Fruit fly (Drosophila melanogaster): ENCODE measurements around the gene Fkbp39.
A peak's percentile ranks its signal among the peaks of the same experiment; 100 is the strongest.

Gene Fkbp39

dm6 chr3R:15291551-15292223 is 41.2 kb downstream of the Fkbp39 start (continued):
- TF ChIP-seq Trl (optimal IDR thresholded peaks at IDR 0.05) (peak; percentile 98 to 99), Trl (GFP tag; optimal IDR thresholded peaks at IDR 0.05) (peak; percentile 42), CG12744 (GFP tag; optimal IDR thresholded peaks at IDR 0.05) (no peak), sug (tag; optimal IDR thresholded peaks at IDR 0.05) (peak; percentile 33), CG3281 (GFP tag; optimal IDR thresholded peaks at IDR 0.05) (peak; percentile 12), yki (optimal IDR thresholded peaks at IDR 0.05) (peak; percentile 71), CG1832 (GFP tag; optimal IDR thresholded peaks at IDR 0.05) (peak; percentile 89), Elba2 (GFP tag; optimal IDR thresholded peaks at IDR 0.05) (peak; percentile 37), CG15479 (GFP tag; optimal IDR thresholded peaks at IDR 0.05) (peak; percentile 49), CG34376 (GFP tag; optimal IDR thresholded peaks at IDR 0.05) (peak; percentile 38), Rx (GFP tag; IDR thresholded peaks at IDR 0.05) (no peak), croc (GFP tag; conservative IDR thresholded peaks at IDR 0.05) (no peak), Kr (GFP tag; optimal IDR thresholded peaks at IDR 0.05) (peak; percentile 20), CG4328 (GFP tag; optimal IDR thresholded peaks at IDR 0.05) (no peak), Sry-δ (GFP tag; optimal IDR thresholded peaks at IDR 0.05) (no peak), cg (GFP tag; optimal IDR thresholded peaks at IDR 0.05) (peak; percentile 61), D19A (tag; optimal IDR thresholded peaks at IDR 0.05) (no peak), CG6254 (GFP tag; optimal IDR thresholded peaks at IDR 0.05) (peak; percentile 99), kni (GFP tag; optimal IDR thresholded peaks at IDR 0.05) (peak; percentile 47), Abd-B (GFP tag; optimal IDR thresholded peaks at IDR 0.05) (no peak), Atf3 (GFP tag; optimal IDR thresholded peaks at IDR 0.05) (no peak), CG17385 (GFP tag; optimal IDR thresholded peaks at IDR 0.05) (peak; percentile 17), Pdp1 (GFP tag; optimal IDR thresholded peaks at IDR 0.05) (peak in 1 of 2 experiments; percentile 54), CG13296 (GFP tag; optimal IDR thresholded peaks at IDR 0.05) (peak; percentile 28), H15 (GFP tag; IDR thresholded peaks at IDR 0.05) (no peak), Med (GFP tag) (peak; percentile 12), Fer2 (tag; optimal IDR thresholded peaks at IDR 0.05) (no peak), CG18599 (GFP tag; optimal IDR thresholded peaks at IDR 0.05) (peak; percentile 44), mirr (GFP tag; optimal IDR thresholded peaks at IDR 0.05) (peak; percentile 16), CG9437 (GFP tag; optimal IDR thresholded peaks at IDR 0.05) (no peak), lbe (GFP tag; optimal IDR thresholded peaks at IDR 0.05) (peak; percentile 54), CG1529 (GFP tag; optimal IDR thresholded peaks at IDR 0.05) (no peak)

dm6 chr3R:15290642-15291118 is 42.3 kb downstream of the Fkbp39 start, which contains the start of gene CG45218:
TSS of gene CG45218 (minus strand) at chr3R:15290799.
- TF ChIP-seq slbo (GFP tag; IDR thresholded peaks at IDR 0.05) = no peak
- peak; percentile 53 for TF ChIP-seq HLHmδ (GFP tag; optimal IDR thresholded peaks at IDR 0.05)
- TF ChIP-seq Aef1 (GFP tag; IDR thresholded peaks at IDR 0.05) = no peak
- no peak for TF ChIP-seq Xrp1 (GFP tag; IDR thresholded peaks at IDR 0.05)
- TF ChIP-seq CG8944 (GFP tag; optimal IDR thresholded peaks at IDR 0.05) = no peak
- TF ChIP-seq jing (GFP tag; optimal IDR thresholded peaks at IDR 0.05) = no peak
- TF ChIP-seq CG12155 (GFP tag; optimal IDR thresholded peaks at IDR 0.05) = peak; percentile 71
- no peak for TF ChIP-seq sr (GFP tag; IDR thresholded peaks at IDR 0.05)
- no peak for TF ChIP-seq CG6654 (GFP tag; optimal IDR thresholded peaks at IDR 0.05)
- no peak for TF ChIP-seq org-1 (GFP tag; optimal IDR thresholded peaks at IDR 0.05)
- TF ChIP-seq HLH3B (GFP tag; IDR thresholded peaks at IDR 0.05) = no peak
- no peak for TF ChIP-seq lbe (GFP tag; optimal IDR thresholded peaks at IDR 0.05)
- TF ChIP-seq CG2678 (tag; optimal IDR thresholded peaks at IDR 0.05) = no peak
- TF ChIP-seq CG15269 (tag; optimal IDR thresholded peaks at IDR 0.05) = no peak
- no peak for TF ChIP-seq gsb-n (tag; optimal IDR thresholded peaks at IDR 0.05)
- no peak for TF ChIP-seq CG10366 (GFP tag; IDR thresholded peaks at IDR 0.05)
- no peak for TF ChIP-seq Bdp1 (GFP tag; optimal IDR thresholded peaks at IDR 0.05)
- TF ChIP-seq cg (GFP tag; optimal IDR thresholded peaks at IDR 0.05) = peak; percentile 95
- TF ChIP-seq Spps (tag; optimal IDR thresholded peaks at IDR 0.05) = no peak
- TF ChIP-seq ken (GFP tag; IDR thresholded peaks at IDR 0.05) = no peak
- no peak for TF ChIP-seq CG42726 (GFP tag; IDR thresholded peaks at IDR 0.05; ENCODE audit: partially characterized antibody)
- no peak for TF ChIP-seq phol (tag; optimal IDR thresholded peaks at IDR 0.05)

Data from whole organism, embryonic.